Worm (Caenorhabditis elegans) whole organism, L3 larva: ENCODE measurements around the gene T15B7.15.
A peak's percentile ranks its signal among the peaks of the same experiment; 100 is the strongest.

Experiments
- ZK546.5 ChIP-seq: sonication (generic microtip); optimal IDR thresholded peaks from 2 replicates; lab custom pipeline; 2017; ENCODE audit warnings: missing biosample characterization, missing genetic modification characterization
- ama-1 ChIP-seq: fragments of 150-350 bp; optimal IDR thresholded peaks from 2 replicates; lab custom pipeline; 2018
- ceh-16 ChIP-seq: sonication (generic microtip); optimal IDR thresholded peaks from 2 replicates; lab custom pipeline; 2017; ENCODE audit warnings: missing biosample characterization, missing genetic modification characterization
- ceh-28 ChIP-seq: fragments of 150-350 bp; optimal IDR thresholded peaks from 2 replicates; lab custom pipeline; 2014; ENCODE audit warnings: missing biosample characterization, missing genetic modification reagents, missing genetic modification characterization
- ceh-82 ChIP-seq: fragments of 150-350 bp; optimal IDR thresholded peaks from 2 replicates; lab custom pipeline; 2014; ENCODE audit warnings: missing biosample characterization, missing genetic modification characterization
- ceh-9 ChIP-seq: sonication (generic microtip); optimal IDR thresholded peaks from 2 replicates; lab custom pipeline; 2018; ENCODE audit warnings: missing biosample characterization, missing genetic modification characterization
- egl-27 ChIP-seq: sonication (generic microtip); optimal IDR thresholded peaks from 4 replicates; lab custom pipeline; 2017; ENCODE audit warnings: missing biosample characterization, missing genetic modification reagents, missing genetic modification characterization
- egl-5 ChIP-seq: fragments of 150-350 bp; optimal IDR thresholded peaks from 2 replicates; lab custom pipeline; 2017; ENCODE audit warnings: missing biosample characterization, missing genetic modification reagents, missing genetic modification characterization, inconsistent platforms
- elt-1 ChIP-seq: fragments of 150-350 bp; optimal IDR thresholded peaks from 2 replicates; lab custom pipeline; 2014; ENCODE audit warnings: missing biosample characterization, missing genetic modification characterization
- elt-3 ChIP-seq, 3 experiments: fragments of 150-350 bp in 1 of 3; sonication (generic microtip) in 2 of 3; optimal IDR thresholded peaks; 2 replicates in 2 of 3; 4 replicates in 1 of 3; lab custom pipeline; 2014 to 2017; ENCODE audit warnings: missing biosample characterization in 3 of 3, missing genetic modification characterization in 3 of 3
- eor-1 ChIP-seq, 2 experiments: fragments of 150-350 bp; optimal IDR thresholded peaks; 2 replicates each; lab custom pipeline; 2014 to 2018; ENCODE audit warnings: missing biosample characterization in 2 of 2, missing genetic modification characterization in 2 of 2
- fkh-10 ChIP-seq: sonication (generic microtip); optimal IDR thresholded peaks from 2 replicates; lab custom pipeline; 2017; ENCODE audit warnings: missing biosample characterization, missing genetic modification reagents, missing genetic modification characterization
- fkh-2 ChIP-seq: fragments of 150-350 bp; optimal IDR thresholded peaks from 2 replicates; lab custom pipeline; 2014; ENCODE audit warnings: missing biosample characterization, missing genetic modification reagents, missing genetic modification characterization
- fos-1 ChIP-seq: fragments of 150-350 bp; optimal IDR thresholded peaks from 2 replicates; lab custom pipeline; 2014; ENCODE audit warnings: missing biosample characterization, missing genetic modification characterization
- hmg-11 ChIP-seq: sonication (generic microtip); optimal IDR thresholded peaks from 2 replicates; lab custom pipeline; 2016; ENCODE audit warnings: missing genetic modification characterization, missing compliant biosample characterization
- jun-1 ChIP-seq: fragments of 150-350 bp; optimal IDR thresholded peaks from 2 replicates; lab custom pipeline; 2014; ENCODE audit warnings: missing biosample characterization, missing genetic modification reagents, missing genetic modification characterization
- lin-15B ChIP-seq: fragments of 150-350 bp; optimal IDR thresholded peaks from 2 replicates; lab custom pipeline; 2014; ENCODE audit warnings: missing biosample characterization, missing genetic modification characterization
- lin-39 ChIP-seq: fragments of 150-350 bp; optimal IDR thresholded peaks from 2 replicates; lab custom pipeline; 2018; ENCODE audit warnings: missing biosample characterization, missing genetic modification reagents, missing genetic modification characterization
- lsy-12 ChIP-seq: sonication (generic microtip); optimal IDR thresholded peaks from 2 replicates; lab custom pipeline; 2016; ENCODE audit warnings: mild to moderate bottlenecking, missing genetic modification characterization, missing compliant biosample characterization
- mdl-1 ChIP-seq: fragments of 150-350 bp; optimal IDR thresholded peaks from 2 replicates; lab custom pipeline; 2014; ENCODE audit warnings: missing biosample characterization, missing genetic modification characterization
- nfya-1 ChIP-seq: sonication (generic microtip); optimal IDR thresholded peaks from 2 replicates; lab custom pipeline; 2017; ENCODE audit warnings: missing genetic modification characterization, mild to moderate bottlenecking, missing compliant biosample characterization, antibody characterized with exemption, moderate library complexity; ENCODE audit not compliant: insufficient read depth
- nhr-12 ChIP-seq: fragments of 150-350 bp; optimal IDR thresholded peaks from 2 replicates; lab custom pipeline; 2014; ENCODE audit warnings: missing biosample characterization, missing genetic modification characterization
- nhr-237 ChIP-seq: fragments of 150-350 bp; optimal IDR thresholded peaks from 2 replicates; lab custom pipeline; 2014; ENCODE audit warnings: missing biosample characterization, missing genetic modification characterization
- nhr-25 ChIP-seq: sonication (generic microtip); optimal IDR thresholded peaks from 2 replicates; lab custom pipeline; 2017; ENCODE audit warnings: missing biosample characterization, missing genetic modification characterization
- nhr-28 ChIP-seq: fragments of 150-350 bp; optimal IDR thresholded peaks from 2 replicates; lab custom pipeline; 2014; ENCODE audit warnings: missing biosample characterization, missing genetic modification characterization
- nhr-43 ChIP-seq: sonication (generic microtip); optimal IDR thresholded peaks from 2 replicates; lab custom pipeline; 2016; ENCODE audit warnings: mild to moderate bottlenecking, missing genetic modification characterization, missing compliant biosample characterization; ENCODE audit not compliant: poor library complexity, severe bottlenecking
- nhr-76 ChIP-seq: fragments of 150-350 bp; sonication (generic microtip); optimal IDR thresholded peaks from 5 replicates; lab custom pipeline; 2014; ENCODE audit warnings: missing biosample characterization, missing genetic modification characterization
- pha-4 ChIP-seq: fragments of 150-350 bp; optimal IDR thresholded peaks from 2 replicates; lab custom pipeline; 2014; ENCODE audit warnings: missing biosample characterization, missing genetic modification reagents, missing genetic modification characterization
- sea-2 ChIP-seq: fragments of 150-350 bp; sonication (generic microtip); optimal IDR thresholded peaks from 4 replicates; lab custom pipeline; 2014; ENCODE audit warnings: missing biosample characterization, missing genetic modification reagents, missing genetic modification characterization
- skn-1 ChIP-seq: fragments of 150-350 bp; optimal IDR thresholded peaks from 2 replicates; lab custom pipeline; 2014; ENCODE audit warnings: missing biosample characterization, missing genetic modification characterization
- snpc-4 ChIP-seq: fragments of 150-350 bp; optimal IDR thresholded peaks from 2 replicates; lab custom pipeline; 2014; ENCODE audit warnings: missing biosample characterization, missing genetic modification characterization
- tbx-2 ChIP-seq: sonication (generic microtip); optimal IDR thresholded peaks from 2 replicates; lab custom pipeline; 2016; ENCODE audit warnings: mild to moderate bottlenecking, missing genetic modification characterization, missing compliant biosample characterization
- unc-62 ChIP-seq: fragments of 150-350 bp; sonication (generic microtip); optimal IDR thresholded peaks from 4 replicates; lab custom pipeline; 2014; ENCODE audit warnings: missing biosample characterization, missing genetic modification reagents, missing genetic modification characterization

Gene T15B7.15

DNA sequence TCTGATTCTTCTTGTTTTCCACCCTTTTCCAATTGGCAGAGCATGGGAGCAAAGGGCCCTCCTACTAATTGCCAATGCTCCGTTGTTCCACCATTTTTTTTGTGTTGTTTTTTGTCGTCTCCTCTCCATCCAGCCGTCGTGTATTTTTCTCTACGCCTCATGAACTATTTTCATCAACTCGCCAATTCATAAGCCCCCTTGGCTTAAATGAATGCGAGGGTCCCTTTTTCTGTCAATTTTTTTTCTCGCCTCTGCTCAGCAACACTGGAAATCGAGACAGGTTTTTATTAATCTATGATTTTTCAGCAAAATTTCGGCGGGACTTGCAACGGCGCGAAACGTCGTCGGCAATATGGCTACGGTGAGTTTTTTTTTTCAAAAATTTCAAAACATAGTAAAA is 42.6 kb upstream of the T15B7.15 start, which contains the start of gene unc-70:
Gene unc-70 (plus strand): TSS at position 301 of the 400 bp plus-strand sequence.
- TF ChIP-seq ama-1 (no peak), nhr-28 (tag; lab: Kevin White, UChicago) (no peak), egl-27 (no peak)
- TF ChIP-seq, all 47 proteins: peak for 0

DNA sequence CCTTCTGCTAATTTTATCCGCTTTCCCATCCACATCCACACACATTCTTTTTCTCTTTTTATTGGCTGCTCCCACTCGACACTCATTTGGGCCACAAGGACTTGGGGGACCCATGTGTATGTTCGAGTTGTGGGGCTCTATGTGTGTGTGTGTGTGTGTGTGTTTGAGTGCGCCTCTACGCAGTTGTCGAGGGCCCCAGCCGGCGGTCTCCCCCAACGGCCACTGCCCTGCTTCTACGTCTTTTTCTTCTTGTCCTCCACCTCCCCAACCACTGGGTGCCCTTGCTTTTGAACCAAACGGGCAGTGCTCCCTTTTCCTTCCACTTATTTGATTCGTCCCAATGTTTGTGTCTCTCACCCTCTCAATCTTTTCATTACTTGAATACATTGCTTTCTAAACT is 42.2 kb upstream of the T15B7.15 start:
- TF ChIP-seq hmg-11 (tag; lab: Kevin White, UChicago): peak; percentile 64
- peak; percentile 18 for TF ChIP-seq egl-5 (tag; lab: Kevin White, UChicago)
- no peak for TF ChIP-seq nhr-12 (tag; lab: Kevin White, UChicago)
- no peak for TF ChIP-seq egl-27
- TF ChIP-seq lin-39 (tag; lab: Kevin White, UChicago): peak; percentile 51
- TF ChIP-seq fos-1: no peak
- TF ChIP-seq nfya-1 (tag; lab: Kevin White, UChicago): peak; percentile 64
- peak; percentile 43 for TF ChIP-seq ama-1
- no peak for TF ChIP-seq ceh-82 (tag; lab: Kevin White, UChicago)
- TF ChIP-seq ceh-9: no peak
- TF ChIP-seq skn-1 (tag; lab: Kevin White, UChicago): no peak
- no peak for TF ChIP-seq nhr-237 (tag; lab: Kevin White, UChicago)
- no peak for TF ChIP-seq ZK546.5 (tag; lab: Kevin White, UChicago)
- peak; percentile 93 for TF ChIP-seq snpc-4 (tag; lab: Kevin White, UChicago)
- TF ChIP-seq, all 47 proteins: peak for 6

DNA sequence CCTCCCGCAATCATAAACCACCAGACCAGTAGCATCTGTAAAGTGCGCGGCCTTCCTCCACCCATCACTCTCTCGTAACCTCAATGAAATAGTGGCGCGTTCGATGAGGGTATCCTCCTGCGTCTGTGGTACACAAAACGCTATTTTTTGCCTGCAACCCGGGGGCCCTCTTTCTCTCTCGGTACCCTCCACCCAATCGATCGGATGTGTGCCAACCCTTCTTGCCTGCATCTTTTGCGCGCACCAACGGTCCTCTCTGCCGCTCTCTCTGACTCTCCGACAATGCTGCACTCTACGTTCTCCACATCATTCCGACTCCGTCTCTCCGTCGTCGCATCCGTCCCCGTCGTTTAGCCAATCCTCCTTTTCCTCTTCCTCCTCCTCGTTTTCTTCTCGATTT is 41.0 kb upstream of the T15B7.15 start:
- TF ChIP-seq mdl-1 (tag; lab: Kevin White, UChicago) (peak; percentile 10), fkh-10 (GFP tag; lab: Kevin White, UChicago) (peak; percentile 83), nhr-43 (tag; lab: Kevin White, UChicago) (peak; percentile 53), nhr-25 (tag; lab: Kevin White, UChicago) (peak; percentile 44), sea-2 (peak; percentile 82), fkh-2 (tag; lab: Kevin White, UChicago) (no peak), tbx-2 (peak; percentile 75), jun-1 (peak; percentile 29), ceh-28 (peak; percentile 87), ceh-82 (tag; lab: Kevin White, UChicago) (peak; percentile 21), nhr-28 (tag; lab: Kevin White, UChicago) (no peak), skn-1 (tag; lab: Kevin White, UChicago) (peak; percentile 22), hmg-11 (tag; lab: Kevin White, UChicago) (peak; percentile 93), nfya-1 (tag; lab: Kevin White, UChicago) (peak; percentile 88), lin-39 (tag; lab: Kevin White, UChicago) (peak; percentile 83), egl-5 (tag; lab: Kevin White, UChicago) (peak; percentile 53), ceh-9 (no peak), pha-4 (tag; lab: Kevin White, UChicago) (peak; percentile 68), elt-3 (tag; optimal IDR thresholded peaks at IDR 0.05; lab: Kevin White, UChicago) (no peak), lsy-12 (tag; lab: Kevin White, UChicago) (peak; percentile 41), snpc-4 (tag; lab: Kevin White, UChicago) (peak; percentile 32), lin-15B (tag; lab: Kevin White, UChicago) (peak; percentile 52), ceh-16 (tag; lab: Kevin White, UChicago) (no peak)

DNA sequence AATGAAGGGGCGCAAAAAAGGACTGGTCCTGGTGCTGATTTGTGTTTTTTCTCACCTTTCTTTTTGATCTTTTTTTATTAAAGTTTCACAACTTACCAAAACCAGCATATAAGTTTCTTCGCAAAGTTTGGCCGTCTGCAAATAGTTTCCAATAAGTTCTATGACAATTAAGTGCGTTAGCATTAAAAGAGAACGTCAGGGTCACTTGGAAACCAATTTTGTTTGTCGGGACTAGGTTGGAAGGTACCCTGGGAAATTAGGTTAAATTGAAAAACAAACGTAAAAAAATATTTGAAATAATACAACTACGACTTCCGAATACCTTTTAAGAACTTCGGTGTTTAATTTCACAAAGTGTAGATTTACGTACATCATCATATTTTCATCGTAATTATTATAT is 40.1 kb upstream of the T15B7.15 start:
- TF ChIP-seq fkh-2 (tag; lab: Kevin White, UChicago) (no peak), jun-1 (no peak), snpc-4 (tag; lab: Kevin White, UChicago) (no peak), ceh-82 (tag; lab: Kevin White, UChicago) (no peak), ama-1 (no peak), eor-1 (tag; optimal IDR thresholded peaks at IDR 0.05; lab: Kevin White, UChicago) (no peak), egl-5 (tag; lab: Kevin White, UChicago) (no peak), nhr-25 (tag; lab: Kevin White, UChicago) (no peak), nhr-76 (no peak), egl-27 (no peak), elt-3 (tag; optimal IDR thresholded peaks at IDR 0.05; lab: Kevin White, UChicago) (no peak)

DNA sequence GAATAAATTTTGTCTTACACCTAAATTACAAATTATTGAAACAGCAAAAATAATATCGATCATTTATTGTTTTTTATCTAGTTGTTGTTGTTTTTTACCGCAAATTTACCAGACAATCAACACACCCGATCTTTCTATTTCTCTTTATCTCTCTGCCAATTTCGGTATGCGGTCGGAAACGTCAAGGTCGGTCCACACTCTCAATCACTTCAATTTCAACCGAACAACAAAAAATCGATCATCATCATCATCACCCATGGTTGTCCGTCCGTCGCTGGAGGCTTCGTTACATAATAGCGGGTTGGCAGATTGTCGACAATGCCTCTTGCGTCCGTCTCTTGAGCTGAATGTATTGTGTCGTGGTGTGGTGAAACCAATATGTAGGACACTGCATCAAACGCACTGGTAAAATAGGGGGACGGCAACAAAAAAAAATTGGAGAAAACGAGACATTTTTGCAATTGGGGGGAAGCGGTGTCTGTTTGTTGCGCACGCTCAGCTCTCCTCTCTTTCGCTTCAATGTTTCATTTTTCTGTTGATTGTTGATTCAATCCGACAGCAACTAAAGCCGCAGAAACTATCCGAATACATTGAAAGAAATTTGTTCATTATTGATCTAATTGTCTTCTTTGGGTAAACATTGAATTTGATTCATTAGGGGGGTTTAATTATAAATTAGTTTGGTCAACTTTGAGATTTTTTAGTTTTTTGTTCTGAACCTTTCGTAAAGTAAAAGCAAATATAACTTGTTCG is 38.5 kb upstream of the T15B7.15 start:
- no peak for TF ChIP-seq jun-1
- TF ChIP-seq egl-27: peak; percentile 1
- TF ChIP-seq lin-39 (tag; lab: Kevin White, UChicago): peak; percentile 10
- TF ChIP-seq unc-62 (GFP tag; lab: Kevin White, UChicago): peak; percentile 21
- no peak for TF ChIP-seq lin-15B (tag; lab: Kevin White, UChicago)
- TF ChIP-seq nhr-76: no peak
- TF ChIP-seq elt-1 (tag; lab: Kevin White, UChicago): peak; percentile 55
- TF ChIP-seq hmg-11 (tag; lab: Kevin White, UChicago): peak; percentile 25
- no peak for TF ChIP-seq nfya-1 (tag; lab: Kevin White, UChicago)
- TF ChIP-seq nhr-25 (tag; lab: Kevin White, UChicago): peak; percentile 67
- TF ChIP-seq ceh-28: peak; percentile 39
- TF ChIP-seq pha-4 (tag; lab: Kevin White, UChicago): peak; percentile 86
